Worm (Caenorhabditis elegans) whole organism, L2 larva: ENCODE results near the gene sprr-2.

Experiments
- C34F6.9 ChIP-seq: fragments of 150-350 bp; optimal IDR thresholded peaks from 2 replicates; lab custom pipeline; 2014; ENCODE audit warnings: missing biosample characterization, missing genetic modification characterization
- F13H6.1 ChIP-seq: sonication (generic microtip); optimal IDR thresholded peaks from 2 replicates; lab custom pipeline; 2016; ENCODE audit warnings: missing genetic modification characterization, missing compliant biosample characterization
- R02D3.7 ChIP-seq: fragments of 150-350 bp; optimal IDR thresholded peaks from 2 replicates; lab custom pipeline; 2014; ENCODE audit warnings: missing biosample characterization, missing genetic modification characterization
- Y55F3AM.14 ChIP-seq: fragments of 200-800 bp; sonication (Bioruptor generic); optimal IDR thresholded peaks from 2 replicates; lab custom pipeline; 2018; ENCODE audit warnings: mild to moderate bottlenecking, missing genetic modification characterization, missing compliant biosample characterization
- ZK546.5 ChIP-seq: sonication (generic microtip); optimal IDR thresholded peaks from 2 replicates; lab custom pipeline; 2017; ENCODE audit warnings: missing biosample characterization, missing genetic modification characterization
- alr-1 ChIP-seq: fragments of 150-350 bp; optimal IDR thresholded peaks from 2 replicates; lab custom pipeline; 2014; ENCODE audit warnings: missing biosample characterization, missing genetic modification characterization
- aly-2 ChIP-seq: fragments of 150-350 bp; optimal IDR thresholded peaks from 2 replicates; lab custom pipeline; 2014; ENCODE audit warnings: missing biosample characterization, missing genetic modification characterization
- ama-1 ChIP-seq: fragments of 150-350 bp; optimal IDR thresholded peaks from 2 replicates; lab custom pipeline; 2018; ENCODE audit warnings: inconsistent platforms
- blmp-1 ChIP-seq: sonication (generic microtip); optimal IDR thresholded peaks from 2 replicates; lab custom pipeline; 2017; ENCODE audit warnings: missing genetic modification characterization, mild to moderate bottlenecking, missing compliant biosample characterization, antibody characterized with exemption, moderate library complexity; ENCODE audit not compliant: insufficient read depth
- ceh-16 ChIP-seq: fragments of 150-350 bp; optimal IDR thresholded peaks from 2 replicates; lab custom pipeline; 2014; ENCODE audit warnings: missing biosample characterization, missing genetic modification characterization
- ceh-82 ChIP-seq: fragments of 150-350 bp; optimal IDR thresholded peaks from 2 replicates; lab custom pipeline; 2014; ENCODE audit warnings: missing biosample characterization, missing genetic modification characterization
- crh-2 ChIP-seq: sonication (generic microtip); optimal IDR thresholded peaks from 2 replicates; lab custom pipeline; 2017; ENCODE audit warnings: missing biosample characterization, missing genetic modification characterization
- dmd-4 ChIP-seq: sonication (generic microtip); optimal IDR thresholded peaks from 2 replicates; lab custom pipeline; 2017; ENCODE audit warnings: missing biosample characterization, missing genetic modification characterization
- egl-27 ChIP-seq: sonication (generic microtip); optimal IDR thresholded peaks from 3 replicates; lab custom pipeline; 2017; ENCODE audit warnings: missing biosample characterization, missing genetic modification reagents, missing genetic modification characterization
- elt-1 ChIP-seq: fragments of 150-350 bp; optimal IDR thresholded peaks from 2 replicates; lab custom pipeline; 2014; ENCODE audit warnings: missing biosample characterization, missing genetic modification characterization
- elt-3 ChIP-seq: sonication (generic microtip); optimal IDR thresholded peaks from 2 replicates; lab custom pipeline; 2017; ENCODE audit warnings: missing biosample characterization, missing genetic modification characterization
- fos-1 ChIP-seq: fragments of 150-350 bp; optimal IDR thresholded peaks from 2 replicates; lab custom pipeline; 2014; ENCODE audit warnings: missing biosample characterization, missing genetic modification characterization
- gmeb-1 ChIP-seq: fragments of 150-350 bp; optimal IDR thresholded peaks from 2 replicates; lab custom pipeline; 2014; ENCODE audit warnings: missing biosample characterization, missing genetic modification characterization
- lin-11 ChIP-seq: fragments of 150-350 bp; sonication (generic microtip); optimal IDR thresholded peaks from 2 replicates; lab custom pipeline; 2014; ENCODE audit warnings: missing biosample characterization, missing genetic modification characterization, inconsistent platforms, mixed read lengths
- lin-13 ChIP-seq: fragments of 150-350 bp; optimal IDR thresholded peaks from 2 replicates; lab custom pipeline; 2014; ENCODE audit warnings: missing biosample characterization, missing genetic modification reagents, missing genetic modification characterization
- lin-39 ChIP-seq: fragments of 150-350 bp; optimal IDR thresholded peaks from 2 replicates; lab custom pipeline; 2014; ENCODE audit warnings: missing biosample characterization, missing genetic modification reagents, missing genetic modification characterization
- lsy-2 ChIP-seq, 2 experiments: fragments of 150-350 bp in 1 of 2; sonication (generic microtip) in 1 of 2; optimal IDR thresholded peaks; 2 replicates each; lab custom pipeline; 2014 to 2017; ENCODE audit warnings: missing biosample characterization in 2 of 2, missing genetic modification characterization in 2 of 2
- mab-5 ChIP-seq: fragments of 150-350 bp; optimal IDR thresholded peaks from 2 replicates; lab custom pipeline; 2014; ENCODE audit warnings: missing biosample characterization, missing genetic modification characterization
- mbf-1 ChIP-seq: sonication (generic microtip); optimal IDR thresholded peaks from 2 replicates; lab custom pipeline; 2017; ENCODE audit warnings: missing biosample characterization, missing genetic modification characterization
- mdl-1 ChIP-seq, 2 experiments: fragments of 150-350 bp in 1 of 2; sonication (generic microtip) in 1 of 2; optimal IDR thresholded peaks; 2 replicates each; lab custom pipeline; 2017; ENCODE audit warnings: missing biosample characterization in 2 of 2, missing genetic modification characterization in 2 of 2
- nhr-10 ChIP-seq: sonication (generic microtip); optimal IDR thresholded peaks from 2 replicates; lab custom pipeline; 2017; ENCODE audit warnings: missing biosample characterization, missing genetic modification characterization
- nhr-11 ChIP-seq: fragments of 150-350 bp; optimal IDR thresholded peaks from 2 replicates; lab custom pipeline; 2014; ENCODE audit warnings: missing biosample characterization, missing genetic modification characterization
- nhr-12 ChIP-seq: fragments of 150-350 bp; optimal IDR thresholded peaks from 2 replicates; lab custom pipeline; 2014; ENCODE audit warnings: missing biosample characterization, missing genetic modification characterization
- nhr-129 ChIP-seq: fragments of 150-350 bp; optimal IDR thresholded peaks from 2 replicates; lab custom pipeline; 2014; ENCODE audit warnings: missing biosample characterization, missing genetic modification characterization
- nhr-21 ChIP-seq: fragments of 150-350 bp; optimal IDR thresholded peaks from 2 replicates; lab custom pipeline; 2014; ENCODE audit warnings: missing biosample characterization, missing genetic modification characterization
- nhr-23 ChIP-seq: fragments of 150-350 bp; optimal IDR thresholded peaks from 2 replicates; lab custom pipeline; 2014; ENCODE audit warnings: missing biosample characterization, missing genetic modification reagents, missing genetic modification characterization
- nhr-237 ChIP-seq: fragments of 150-350 bp; optimal IDR thresholded peaks from 2 replicates; lab custom pipeline; 2014; ENCODE audit warnings: missing biosample characterization, missing genetic modification characterization
- nhr-25 ChIP-seq: fragments of 150-350 bp; sonication (generic microtip); optimal IDR thresholded peaks from 3 replicates; lab custom pipeline; 2014; ENCODE audit warnings: missing biosample characterization, missing genetic modification characterization
- nhr-6 ChIP-seq: fragments of 150-350 bp; optimal IDR thresholded peaks from 2 replicates; lab custom pipeline; 2014; ENCODE audit warnings: missing biosample characterization, missing genetic modification characterization
- nhr-77 ChIP-seq: fragments of 150-350 bp; optimal IDR thresholded peaks from 2 replicates; lab custom pipeline; 2014; ENCODE audit warnings: missing biosample characterization, missing genetic modification characterization
- peb-1 ChIP-seq: fragments of 150-350 bp; optimal IDR thresholded peaks from 2 replicates; lab custom pipeline; 2014; ENCODE audit warnings: missing biosample characterization, missing genetic modification characterization
- sem-4 ChIP-seq: fragments of 150-350 bp; optimal IDR thresholded peaks from 2 replicates; lab custom pipeline; 2014; ENCODE audit warnings: missing biosample characterization, missing genetic modification reagents, missing genetic modification characterization
- skn-1 ChIP-seq: sonication (generic microtip); optimal IDR thresholded peaks from 2 replicates; lab custom pipeline; 2017; ENCODE audit warnings: missing biosample characterization, missing genetic modification characterization
- sma-3 ChIP-seq: sonication (generic microtip); optimal IDR thresholded peaks from 2 replicates; lab custom pipeline; 2016; ENCODE audit warnings: missing genetic modification reagents, missing genetic modification characterization, missing compliant biosample characterization
- sma-9 ChIP-seq, 2 experiments: fragments of 150-350 bp in 1 of 2; sonication (generic microtip) in 1 of 2; optimal IDR thresholded peaks; 2 replicates each; lab custom pipeline; 2014 to 2016; ENCODE audit warnings: missing genetic modification characterization in 2 of 2, mild to moderate bottlenecking in 1 of 2, missing biosample characterization in 1 of 2, missing compliant biosample characterization in 1 of 2, missing genetic modification reagents in 1 of 2, moderate library complexity in 1 of 2
- snpc-4 ChIP-seq: fragments of 150-350 bp; optimal IDR thresholded peaks from 2 replicates; lab custom pipeline; 2014; ENCODE audit warnings: missing biosample characterization, missing genetic modification characterization
- unc-39 ChIP-seq: fragments of 150-350 bp; optimal IDR thresholded peaks from 2 replicates; lab custom pipeline; 2014; ENCODE audit warnings: missing biosample characterization, missing genetic modification characterization
- unc-55 ChIP-seq: fragments of 150-350 bp; sonication (generic microtip); optimal IDR thresholded peaks from 3 replicates; lab custom pipeline; 2014; ENCODE audit warnings: missing biosample characterization, missing genetic modification reagents, missing genetic modification characterization
- unc-62 ChIP-seq: fragments of 150-350 bp; optimal IDR thresholded peaks from 2 replicates; lab custom pipeline; 2014; ENCODE audit warnings: missing biosample characterization, missing genetic modification reagents, missing genetic modification characterization
- zag-1 ChIP-seq: fragments of 150-350 bp; optimal IDR thresholded peaks from 2 replicates; lab custom pipeline; 2014; ENCODE audit warnings: missing biosample characterization, missing genetic modification characterization
- ztf-1 ChIP-seq: fragments of 200-800 bp; sonication (Bioruptor generic); conservative IDR thresholded peaks from 2 replicates; pipeline ENCODE4 v1.3.6; 2022; ENCODE audit warnings: missing genetic modification characterization, missing compliant biosample characterization
- ztf-11 ChIP-seq: sonication (generic microtip); optimal IDR thresholded peaks from 2 replicates; lab custom pipeline; 2017; ENCODE audit warnings: missing biosample characterization, missing genetic modification characterization
- ztf-4 ChIP-seq: fragments of 150-350 bp; optimal IDR thresholded peaks from 2 replicates; lab custom pipeline; 2014; ENCODE audit warnings: missing biosample characterization, missing genetic modification characterization

The sprr-2 gene

DNA sequence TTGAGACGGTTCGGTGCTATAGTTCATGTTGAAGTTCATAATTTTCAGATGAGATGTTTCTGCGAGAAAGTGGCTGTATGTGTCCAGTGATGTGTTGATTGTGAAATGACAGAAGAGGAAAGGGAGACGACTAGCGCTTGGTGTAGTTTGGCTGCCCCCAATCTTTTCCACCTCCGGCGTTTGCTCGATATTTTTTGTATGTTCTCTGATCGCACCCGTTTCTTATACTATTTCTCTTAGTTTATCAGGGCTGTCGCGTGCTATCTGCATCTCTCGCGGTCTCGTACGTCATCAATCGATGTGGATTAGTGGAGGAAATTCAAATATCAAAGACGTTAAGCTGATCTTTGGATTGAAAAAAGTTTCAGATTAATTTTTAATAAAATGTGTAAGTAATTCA lies 17.5 kb downstream of the sprr-2 start, which contains the start of gene atf-4:
Gene atf-4, minus strand, starts transcription at position 93 of the 400 bp plus-strand sequence.
- TF ChIP-seq ztf-1 (GFP tag; lab: Robert Waterston, UW) = no peak
- TF ChIP-seq dmd-4 = no peak
- peak; percentile 39 for TF ChIP-seq lin-11 (tag; lab: Kevin White, UChicago)
- peak; percentile 76 for TF ChIP-seq F13H6.1
- peak; percentile 71 for TF ChIP-seq gmeb-1 (tag; lab: Kevin White, UChicago)
- no peak for TF ChIP-seq ZK546.5 (tag; lab: Kevin White, UChicago)
- no peak for TF ChIP-seq nhr-23
- TF ChIP-seq nhr-21 (tag; lab: Kevin White, UChicago) = peak; percentile 83
- peak; percentile 51 for TF ChIP-seq ztf-4 (tag; lab: Kevin White, UChicago)
- no peak for TF ChIP-seq unc-62 (GFP tag; lab: Kevin White, UChicago)
- no peak for TF ChIP-seq unc-39 (tag; lab: Kevin White, UChicago)
- TF ChIP-seq R02D3.7 (tag; lab: Kevin White, UChicago) = no peak
- peak in 1 of 2 experiments; percentile 72 for TF ChIP-seq lsy-2 (tag; optimal IDR thresholded peaks at IDR 0.05; lab: Kevin White, UChicago)
- no peak for TF ChIP-seq mab-5 (tag; lab: Kevin White, UChicago)
- TF ChIP-seq sem-4 = peak; percentile 73
- no peak for TF ChIP-seq nhr-77 (tag; lab: Kevin White, UChicago)
- TF ChIP-seq crh-2 (tag; lab: Kevin White, UChicago) = peak; percentile 94
- TF ChIP-seq sma-3 (GFP tag; lab: Kevin White, UChicago) = peak; percentile 58
- TF ChIP-seq peb-1 (tag; lab: Kevin White, UChicago) = no peak
- TF ChIP-seq blmp-1 (tag; lab: Kevin White, UChicago) = no peak
- peak; percentile 74 to 84 for TF ChIP-seq mdl-1 (tag; optimal IDR thresholded peaks at IDR 0.05; lab: Kevin White, UChicago)
- TF ChIP-seq aly-2 (tag; lab: Kevin White, UChicago) = no peak
- peak; percentile 28 for TF ChIP-seq unc-55 (GFP tag; lab: Kevin White, UChicago)
- no peak for TF ChIP-seq zag-1 (tag; lab: Kevin White, UChicago)
- TF ChIP-seq skn-1 = peak; percentile 9
- no peak for TF ChIP-seq elt-3 (tag; lab: Kevin White, UChicago)
- no peak for TF ChIP-seq ztf-11 (tag; lab: Kevin White, UChicago)
- no peak for TF ChIP-seq Y55F3AM.14
- no peak for TF ChIP-seq egl-27
- no peak for TF ChIP-seq nhr-10 (tag; lab: Kevin White, UChicago)
- TF ChIP-seq mbf-1 (tag; lab: Kevin White, UChicago) = no peak
- TF ChIP-seq elt-1 (tag; lab: Kevin White, UChicago) = no peak
- TF ChIP-seq nhr-25 (tag; lab: Kevin White, UChicago) = peak; percentile 56
- peak; percentile 70 for TF ChIP-seq C34F6.9 (tag; lab: Kevin White, UChicago)
- TF ChIP-seq lin-39 (tag; lab: Kevin White, UChicago) = no peak
- no peak for TF ChIP-seq nhr-11
- TF ChIP-seq nhr-129 (tag; lab: Kevin White, UChicago) = peak; percentile 69
- no peak for TF ChIP-seq ceh-82
- no peak for TF ChIP-seq nhr-237 (tag; lab: Kevin White, UChicago)
- no peak for TF ChIP-seq nhr-12 (tag; lab: Kevin White, UChicago)
- no peak for TF ChIP-seq snpc-4
- TF ChIP-seq fos-1 (tag; lab: Kevin White, UChicago) = peak; percentile 89
- TF ChIP-seq lin-13 = peak; percentile 32
- TF ChIP-seq alr-1 (tag; lab: Kevin White, UChicago) = no peak
- TF ChIP-seq ama-1 (lab: Kevin White, UChicago) = peak; percentile 55
- no peak for TF ChIP-seq ceh-16 (tag; lab: Kevin White, UChicago)
- TF ChIP-seq sma-9 (GFP tag; optimal IDR thresholded peaks at IDR 0.05; lab: Kevin White, UChicago) = peak; percentile 90
- TF ChIP-seq sma-9 (tag; optimal IDR thresholded peaks at IDR 0.05; lab: Kevin White, UChicago) = no peak
- TF ChIP-seq nhr-6 (tag; lab: Kevin White, UChicago) = peak; percentile 40
